Worm (Caenorhabditis elegans) whole organism, L4 larva: ENCODE results near the gene slo-1.

ENCODE experiments used
- F37D6.2 ChIP-seq: sonication (generic microtip); optimal IDR thresholded peaks from 2 replicates; lab custom pipeline; 2016; ENCODE audit warnings: mild to moderate bottlenecking, missing genetic modification characterization, missing compliant biosample characterization
- ces-1 ChIP-seq: fragments of 150-350 bp; sonication (generic microtip); optimal IDR thresholded peaks from 4 replicates; lab custom pipeline; 2014; ENCODE audit warnings: missing biosample characterization, missing genetic modification reagents, missing genetic modification characterization
- duxl-1 ChIP-seq: sonication (generic microtip); optimal IDR thresholded peaks from 2 replicates; lab custom pipeline; 2016; ENCODE audit warnings: mild to moderate bottlenecking, missing genetic modification characterization, moderate library complexity, missing compliant biosample characterization; ENCODE audit not compliant: poor library complexity
- fkh-10 ChIP-seq: fragments of 150-350 bp; optimal IDR thresholded peaks from 2 replicates; lab custom pipeline; 2014; ENCODE audit warnings: missing biosample characterization, missing genetic modification reagents, missing genetic modification characterization
- fos-1 ChIP-seq: fragments of 150-350 bp; optimal IDR thresholded peaks from 2 replicates; lab custom pipeline; 2014; ENCODE audit warnings: missing biosample characterization, missing genetic modification characterization
- hlh-30 ChIP-seq: sonication (generic microtip); optimal IDR thresholded peaks from 2 replicates; lab custom pipeline; 2017; ENCODE audit warnings: antibody characterized with exemption, mild to moderate bottlenecking, missing genetic modification characterization, missing compliant biosample characterization; ENCODE audit not compliant: insufficient read depth
- nhr-11 ChIP-seq: fragments of 150-350 bp; optimal IDR thresholded peaks from 2 replicates; lab custom pipeline; 2014; ENCODE audit warnings: missing biosample characterization, missing genetic modification characterization
- nhr-25 ChIP-seq: sonication (generic microtip); optimal IDR thresholded peaks from 2 replicates; lab custom pipeline; 2017; ENCODE audit warnings: missing genetic modification characterization, mild to moderate bottlenecking, missing compliant biosample characterization, antibody characterized with exemption, moderate library complexity, borderline replicate concordance; ENCODE audit not compliant: insufficient read depth
- pha-4 ChIP-seq, 2 experiments: fragments of 150-350 bp in 1 of 2; fragments of 200-800 bp in 1 of 2; sonication (Bioruptor generic) in 1 of 2; IDR thresholded peaks in 1 of 2; optimal IDR thresholded peaks in 1 of 2; 2 replicates each; pipeline versions ENCODE4 v1.3.6 to Lab custom; 2014 to 2022; ENCODE audit warnings: missing genetic modification characterization in 2 of 2, missing genetic modification reagents in 2 of 2, missing biosample characterization in 1 of 2, missing compliant biosample characterization in 1 of 2
- snpc-4 ChIP-seq: fragments of 150-350 bp; optimal IDR thresholded peaks from 2 replicates; lab custom pipeline; 2014; ENCODE audit warnings: missing biosample characterization, missing genetic modification characterization
- unc-62 ChIP-seq, 3 experiments: fragments of 150-350 bp in 1 of 3; sonication (generic microtip); optimal IDR thresholded peaks in 2 of 3; peaks in 1 of 3; 1 replicate in 1 of 3; 2 replicates in 2 of 3; lab custom pipeline; 2014 to 2017; ENCODE audit warnings: missing biosample characterization in 3 of 3, missing genetic modification characterization in 3 of 3, missing genetic modification reagents in 3 of 3, missing genotype in 1 of 3

- no peak for TF ChIP-seq pha-4 (GFP tag; IDR thresholded peaks at IDR 0.05; lab: Robert Waterston, UW)
- TF ChIP-seq pha-4 (tag; optimal IDR thresholded peaks at IDR 0.05; lab: Kevin White, UChicago): no peak
- no peak for TF ChIP-seq fos-1
- TF ChIP-seq nhr-25 (tag; lab: Kevin White, UChicago): no peak
- no peak for TF ChIP-seq unc-62 (GFP tag; optimal IDR thresholded peaks at IDR 0.05 in 1 of 2; lab: Kevin White, UChicago)
- TF ChIP-seq unc-62 (tag; optimal IDR thresholded peaks at IDR 0.05; lab: Kevin White, UChicago): no peak
- no peak for TF ChIP-seq duxl-1 (tag; lab: Kevin White, UChicago)
- TF ChIP-seq snpc-4 (tag; lab: Kevin White, UChicago): no peak
- TF ChIP-seq nhr-11 (tag; lab: Kevin White, UChicago): no peak
- TF ChIP-seq F37D6.2 (tag; lab: Kevin White, UChicago): no peak
- TF ChIP-seq hlh-30 (tag; lab: Kevin White, UChicago): no peak
- TF ChIP-seq ces-1 (GFP tag; lab: Kevin White, UChicago): no peak
- no peak for TF ChIP-seq fkh-10 (GFP tag; lab: Kevin White, UChicago)
Observed at ce11 chrV:18480231-18480630, 11.8 kb upstream of the slo-1 start, which contains the start of gene srh-178.
